Worm (Caenorhabditis elegans): ENCODE results near the gene mom-2.

The mom-2 gene

ce11 chrV:8403152-8403551 lies 47.4 kb downstream of the mom-2 start:
- TF ChIP-seq nhr-67 (tag; optimal IDR thresholded peaks at IDR 0.05) (no peak), unc-39 (tag; optimal IDR thresholded peaks at IDR 0.05) (no peak), eor-1 (tag; optimal IDR thresholded peaks at IDR 0.05) (no peak), sea-2 (GFP tag; optimal IDR thresholded peaks at IDR 0.05) (no peak), snpc-4 (tag; optimal IDR thresholded peaks at IDR 0.05) (no peak), elt-1 (tag; optimal IDR thresholded peaks at IDR 0.05) (no peak), nfya-1 (tag; optimal IDR thresholded peaks at IDR 0.05; ENCODE audit: insufficient read depth) (no peak), zag-1 (tag; optimal IDR thresholded peaks at IDR 0.05) (no peak), tbx-2 (tag; optimal IDR thresholded peaks at IDR 0.05) (no peak), nhr-23 (tag; optimal IDR thresholded peaks at IDR 0.05) (no peak), elt-3 (tag; optimal IDR thresholded peaks at IDR 0.05) (no peak), R02D3.7 (tag; optimal IDR thresholded peaks at IDR 0.05) (no peak), ztf-11 (tag; optimal IDR thresholded peaks at IDR 0.05) (no peak), lin-39 (tag; optimal IDR thresholded peaks at IDR 0.05) (no peak), lin-15B (tag; optimal IDR thresholded peaks at IDR 0.05) (no peak), nhr-77 (tag; optimal IDR thresholded peaks at IDR 0.05) (no peak), nhr-237 (tag; optimal IDR thresholded peaks at IDR 0.05) (no peak), nhr-25 (tag; optimal IDR thresholded peaks at IDR 0.05) (peak; percentile 42), daf-12 (tag; optimal IDR thresholded peaks at IDR 0.05) (no peak), nhr-43 (tag; optimal IDR thresholded peaks at IDR 0.05; ENCODE audit: poor library complexity, severe bottlenecking) (no peak), fkh-10 (GFP tag; optimal IDR thresholded peaks at IDR 0.05) (no peak), ztf-4 (tag; optimal IDR thresholded peaks at IDR 0.05) (no peak), ceh-9 (tag; optimal IDR thresholded peaks at IDR 0.05) (no peak), nhr-28 (tag; optimal IDR thresholded peaks at IDR 0.05) (no peak), nhr-12 (tag; optimal IDR thresholded peaks at IDR 0.05) (no peak), ZK546.5 (tag; optimal IDR thresholded peaks at IDR 0.05) (no peak), nhr-76 (tag; optimal IDR thresholded peaks at IDR 0.05) (no peak), jun-1 (tag; optimal IDR thresholded peaks at IDR 0.05) (peak; percentile 11), fos-1 (tag; optimal IDR thresholded peaks at IDR 0.05) (no peak), ceh-28 (tag; optimal IDR thresholded peaks at IDR 0.05) (no peak), skn-1 (tag; optimal IDR thresholded peaks at IDR 0.05) (no peak), pqm-1 (tag; optimal IDR thresholded peaks at IDR 0.05) (peak; percentile 54), fkh-2 (tag; optimal IDR thresholded peaks at IDR 0.05) (no peak), mml-1 (tag; optimal IDR thresholded peaks at IDR 0.05) (no peak), pha-4 (tag; optimal IDR thresholded peaks at IDR 0.05) (peak; percentile 35), ceh-82 (tag; optimal IDR thresholded peaks at IDR 0.05) (no peak), lsy-12 (tag; optimal IDR thresholded peaks at IDR 0.05) (no peak), egl-27 (tag; optimal IDR thresholded peaks at IDR 0.05) (no peak), ceh-16 (tag; optimal IDR thresholded peaks at IDR 0.05) (no peak), elt-2 (tag; optimal IDR thresholded peaks at IDR 0.05) (peak; percentile 62), ama-1 (optimal IDR thresholded peaks at IDR 0.05) (no peak), aly-2 (tag; optimal IDR thresholded peaks at IDR 0.05) (no peak), mdl-1 (tag; optimal IDR thresholded peaks at IDR 0.05) (no peak), hmg-11 (tag; optimal IDR thresholded peaks at IDR 0.05) (peak; percentile 32), nhr-11 (tag; optimal IDR thresholded peaks at IDR 0.05) (no peak), unc-62 (GFP tag; optimal IDR thresholded peaks at IDR 0.05) (no peak), egl-5 (tag; optimal IDR thresholded peaks at IDR 0.05) (no peak)

ce11 chrV:8403916-8404315 lies 48.1 kb downstream of the mom-2 start:
- TF ChIP-seq hmg-11 (tag; optimal IDR thresholded peaks at IDR 0.05) (no peak), elt-2 (tag; optimal IDR thresholded peaks at IDR 0.05) (peak; percentile 76), pqm-1 (tag; optimal IDR thresholded peaks at IDR 0.05) (peak; percentile 40)
